Fruit fly (Drosophila melanogaster) whole organism, embryonic: Measurements from ENCODE around the gene CG43401.

Source experiments
- ATbp ChIP-seq: fragments of 200-800 bp; sonication (Bioruptor generic); optimal IDR thresholded peaks from 2 replicates; lab custom pipeline; 2017; ENCODE audit warnings: missing biosample characterization, mild to moderate bottlenecking, missing genetic modification characterization, missing genetic modification reagents
- Asciz ChIP-seq: fragments of 200-800 bp; sonication (Bioruptor generic); optimal IDR thresholded peaks from 2 replicates; lab custom pipeline; 2017; ENCODE audit warnings: missing biosample characterization, mild to moderate bottlenecking, missing genetic modification characterization, missing genetic modification reagents
- Atf6 ChIP-seq: fragments of 200-800 bp; sonication (Bioruptor generic); IDR thresholded peaks from 2 replicates; pipeline ENCODE4 v1.3.6; 2022; ENCODE audit warnings: missing biosample characterization, missing genetic modification characterization
- BEAF-32 ChIP-seq: fragments of 200-800 bp; sonication (Bioruptor generic); optimal IDR thresholded peaks from 3 replicates; lab custom pipeline; 2017; ENCODE audit warnings: missing biosample characterization, missing genetic modification characterization, mild to moderate bottlenecking, moderate library complexity, missing genetic modification reagents
- CG10274 ChIP-seq: fragments of 200-800 bp; sonication (Bioruptor generic); optimal IDR thresholded peaks from 3 replicates; lab custom pipeline; 2017; ENCODE audit warnings: missing biosample characterization, mild to moderate bottlenecking, missing genetic modification characterization
- CG10462 ChIP-seq: fragments of 200-800 bp; sonication (Bioruptor generic); optimal IDR thresholded peaks from 2 replicates; lab custom pipeline; 2016; ENCODE audit warnings: missing biosample characterization, missing genetic modification characterization
- CG10979 ChIP-seq: fragments of 200-800 bp; sonication (Bioruptor generic); optimal IDR thresholded peaks from 2 replicates; lab custom pipeline; 2018; ENCODE audit warnings: missing biosample characterization, mild to moderate bottlenecking, missing genetic modification characterization, moderate library complexity
- CG11504 ChIP-seq: fragments of 200-800 bp; sonication (Bioruptor generic); optimal IDR thresholded peaks from 3 replicates; lab custom pipeline; 2019; ENCODE audit warnings: missing biosample characterization, mild to moderate bottlenecking, missing genetic modification characterization, moderate library complexity
- CG11695 ChIP-seq: fragments of 200-800 bp; sonication (Bioruptor generic); IDR thresholded peaks from 3 replicates; pipeline ENCODE4 v1.3.6; 2022; ENCODE audit warnings: missing biosample characterization, missing genetic modification characterization
- CG12236 ChIP-seq: fragments of 200-800 bp; sonication (Bioruptor generic); optimal IDR thresholded peaks from 2 replicates; lab custom pipeline; 2016; ENCODE audit warnings: missing biosample characterization, missing genetic modification characterization
- CG13424 ChIP-seq: fragments of 200-800 bp; sonication (Bioruptor generic); optimal IDR thresholded peaks from 2 replicates; lab custom pipeline; 2019; ENCODE audit warnings: missing biosample characterization, mild to moderate bottlenecking, missing genetic modification characterization, moderate library complexity
- CG14014 ChIP-seq: fragments of 200-800 bp; sonication (Bioruptor generic); IDR thresholded peaks from 2 replicates; pipeline ENCODE4 v1.3.6; 2022; ENCODE audit warnings: missing biosample characterization, missing genetic modification characterization
- CG14667 ChIP-seq: fragments of 200-800 bp; sonication (Bioruptor generic); IDR thresholded peaks from 2 replicates; pipeline ENCODE4 v1.3.6; 2022; ENCODE audit warnings: missing biosample characterization, missing genetic modification characterization
- CG17328 ChIP-seq: fragments of 200-800 bp; sonication (Bioruptor generic); IDR thresholded peaks from 2 replicates; pipeline ENCODE4 v1.3.6; 2022; ENCODE audit warnings: missing biosample characterization, missing genetic modification characterization
- CG1832 ChIP-seq: fragments of 200-800 bp; sonication (Bioruptor generic); optimal IDR thresholded peaks from 2 replicates; lab custom pipeline; 2017; ENCODE audit warnings: missing biosample characterization, mild to moderate bottlenecking, missing genetic modification characterization, inconsistent platforms
- CG30403 ChIP-seq: fragments of 200-800 bp; sonication (Bioruptor generic); optimal IDR thresholded peaks from 3 replicates; lab custom pipeline; 2016; ENCODE audit warnings: missing biosample characterization, missing genetic modification characterization
- CG32772 ChIP-seq: fragments of 200-800 bp; sonication (Bioruptor generic); IDR thresholded peaks from 2 replicates; pipeline ENCODE4 v1.3.6; 2022; ENCODE audit warnings: missing biosample characterization, missing genetic modification characterization
- CG8765 ChIP-seq: fragments of 200-800 bp; sonication (Bioruptor generic); IDR thresholded peaks from 2 replicates; pipeline ENCODE4 v1.3.6; 2022; ENCODE audit warnings: missing biosample characterization, missing genetic modification characterization
- CG9727 ChIP-seq: fragments of 200-800 bp; sonication (Bioruptor generic); optimal IDR thresholded peaks from 3 replicates; lab custom pipeline; 2017; ENCODE audit warnings: missing biosample characterization, mild to moderate bottlenecking, missing genetic modification characterization
- CoRest ChIP-seq: fragments of 200-800 bp; sonication (Bioruptor generic); optimal IDR thresholded peaks from 3 replicates; lab custom pipeline; 2018; ENCODE audit warnings: missing biosample characterization, mild to moderate bottlenecking, missing genetic modification characterization, moderate library complexity
- Dbx ChIP-seq: fragments of 200-800 bp; sonication (Bioruptor generic); IDR thresholded peaks from 3 replicates; pipeline ENCODE4 v1.3.6; 2022; ENCODE audit warnings: missing biosample characterization, missing genetic modification characterization
- Deaf1 ChIP-seq: fragments of 200-800 bp; optimal IDR thresholded peaks from 3 replicates; lab custom pipeline; 2019; ENCODE audit warnings: missing biosample characterization, mild to moderate bottlenecking, missing genetic modification characterization, moderate library complexity
- Drgx ChIP-seq: fragments of 200-800 bp; sonication (Bioruptor generic); IDR thresholded peaks from 2 replicates; pipeline ENCODE4 v1.3.6; 2022; ENCODE audit warnings: missing biosample characterization, missing genetic modification characterization
- Elba2 ChIP-seq: fragments of 200-800 bp; sonication (Bioruptor generic); optimal IDR thresholded peaks from 3 replicates; lab custom pipeline; 2016; ENCODE audit warnings: missing biosample characterization, missing genetic modification characterization
- HLH3B ChIP-seq: fragments of 200-800 bp; sonication (Bioruptor generic); IDR thresholded peaks from 2 replicates; pipeline ENCODE4 v1.3.6; 2022; ENCODE audit warnings: missing biosample characterization, missing genetic modification characterization
- Hmx ChIP-seq: fragments of 200-800 bp; sonication (Bioruptor generic); optimal IDR thresholded peaks from 2 replicates; lab custom pipeline; 2016; ENCODE audit warnings: missing biosample characterization, missing genetic modification characterization
- MBD-R2 ChIP-seq: fragments of 200-800 bp; sonication (Bioruptor generic); IDR thresholded peaks from 2 replicates; pipeline ENCODE4 v1.3.6; 2022; ENCODE audit warnings: missing biosample characterization, missing genetic modification characterization
- Mes4 ChIP-seq: fragments of 200-800 bp; sonication (Bioruptor generic); optimal IDR thresholded peaks from 2 replicates; lab custom pipeline; 2016; ENCODE audit warnings: missing biosample characterization, missing genetic modification characterization
- NFAT ChIP-seq: fragments of 200-800 bp; sonication (Bioruptor generic); IDR thresholded peaks from 2 replicates; pipeline ENCODE4 v1.3.6; 2022; ENCODE audit warnings: missing biosample characterization, missing genetic modification characterization
- Side ChIP-seq: fragments of 200-800 bp; sonication (Bioruptor generic); optimal IDR thresholded peaks from 2 replicates; lab custom pipeline; 2016; ENCODE audit warnings: missing biosample characterization, missing genetic modification characterization
- al ChIP-seq: fragments of 200-800 bp; sonication (Bioruptor generic); IDR thresholded peaks from 2 replicates; pipeline ENCODE4 v1.3.6; 2022; ENCODE audit warnings: missing biosample characterization, missing genetic modification characterization
- disco-r ChIP-seq: fragments of 200-800 bp; sonication (Bioruptor generic); optimal IDR thresholded peaks from 2 replicates; lab custom pipeline; 2016; ENCODE audit warnings: missing biosample characterization, missing genetic modification characterization
- dmrt99B ChIP-seq: fragments of 200-800 bp; sonication (Bioruptor generic); optimal IDR thresholded peaks from 2 replicates; lab custom pipeline; 2018; ENCODE audit warnings: missing biosample characterization, mild to moderate bottlenecking, missing genetic modification characterization, moderate library complexity
- dysf ChIP-seq: fragments of 200-800 bp; sonication (Bioruptor generic); IDR thresholded peaks from 3 replicates; pipeline ENCODE4 v1.3.6; 2022; ENCODE audit warnings: missing biosample characterization, missing genetic modification characterization
- en ChIP-seq: fragments of 200-800 bp; sonication (Bioruptor generic); optimal IDR thresholded peaks from 2 replicates; lab custom pipeline; 2016; ENCODE audit warnings: missing biosample characterization, missing genetic modification characterization
- fd96Cb ChIP-seq: fragments of 200-800 bp; sonication (Bioruptor generic); optimal IDR thresholded peaks from 2 replicates; lab custom pipeline; 2018; ENCODE audit warnings: missing biosample characterization, mild to moderate bottlenecking, missing genetic modification characterization, moderate library complexity
- gsb-n ChIP-seq: fragments of 200-800 bp; sonication (Bioruptor generic); optimal IDR thresholded peaks from 3 replicates; lab custom pipeline; 2018; ENCODE audit warnings: missing biosample characterization, mild to moderate bottlenecking, missing genetic modification characterization
- ind ChIP-seq: fragments of 200-800 bp; sonication (Bioruptor generic); optimal IDR thresholded peaks from 3 replicates; lab custom pipeline; 2016; ENCODE audit warnings: missing biosample characterization, missing genetic modification characterization
- kah ChIP-seq: fragments of 200-800 bp; sonication (Bioruptor generic); optimal IDR thresholded peaks from 2 replicates; lab custom pipeline; 2018; ENCODE audit warnings: missing biosample characterization, mild to moderate bottlenecking, missing genetic modification characterization
- klu ChIP-seq: fragments of 200-800 bp; sonication (Bioruptor generic); IDR thresholded peaks from 2 replicates; pipeline ENCODE4 v1.3.6; 2022; ENCODE audit warnings: missing biosample characterization, missing genetic modification characterization
- lola ChIP-seq, 3 experiments: fragments of >200 bp in 2 of 3; fragments of 200-800 bp in 1 of 3; sonication (Bioruptor generic) in 1 of 3; optimal IDR thresholded peaks; 2 replicates each; lab custom pipeline; 2017 to 2019; ENCODE audit warnings: missing biosample characterization in 3 of 3, missing genetic modification characterization in 3 of 3, mild to moderate bottlenecking in 1 of 3, moderate library complexity in 1 of 3
- pfk ChIP-seq: fragments of 200-800 bp; sonication (Bioruptor generic); optimal IDR thresholded peaks from 2 replicates; lab custom pipeline; 2018; ENCODE audit warnings: missing biosample characterization, mild to moderate bottlenecking, missing genetic modification characterization, moderate library complexity
- phol ChIP-seq: fragments of 200-800 bp; sonication (Bioruptor generic); optimal IDR thresholded peaks from 3 replicates; lab custom pipeline; 2018; ENCODE audit warnings: missing biosample characterization, mild to moderate bottlenecking, missing genetic modification characterization, moderate library complexity
- pnt ChIP-seq: fragments of 200-800 bp; sonication (Bioruptor generic); optimal IDR thresholded peaks from 3 replicates; lab custom pipeline; 2016; ENCODE audit warnings: missing biosample characterization, missing genetic modification characterization
- pros ChIP-seq: fragments of 200-800 bp; sonication (Bioruptor generic); optimal IDR thresholded peaks from 3 replicates; lab custom pipeline; 2019; ENCODE audit warnings: missing biosample characterization, mild to moderate bottlenecking, missing genetic modification characterization, moderate library complexity
- ro ChIP-seq: fragments of 200-800 bp; sonication (Bioruptor generic); IDR thresholded peaks from 2 replicates; pipeline ENCODE4 v1.3.6; 2022; ENCODE audit warnings: missing biosample characterization, missing genetic modification characterization
- row ChIP-seq: fragments of 200-800 bp; sonication (Bioruptor generic); IDR thresholded peaks from 3 replicates; pipeline ENCODE4 v1.3.6; 2022; ENCODE audit warnings: missing biosample characterization, missing genetic modification characterization
- seq ChIP-seq: fragments of 200-800 bp; sonication (Bioruptor generic); IDR thresholded peaks from 2 replicates; pipeline ENCODE4 v1.3.6; 2022; ENCODE audit warnings: missing biosample characterization, missing genetic modification characterization
- sim ChIP-seq: fragments of 200-800 bp; sonication (Bioruptor generic); IDR thresholded peaks from 2 replicates; pipeline ENCODE4 v1.3.6; 2022; ENCODE audit warnings: missing biosample characterization, missing genetic modification characterization
- sima ChIP-seq: fragments of 200-800 bp; sonication (Bioruptor generic); optimal IDR thresholded peaks from 2 replicates; lab custom pipeline; 2016; ENCODE audit warnings: missing biosample characterization, missing genetic modification characterization
- sob ChIP-seq: fragments of 200-800 bp; sonication (Bioruptor generic); IDR thresholded peaks from 2 replicates; pipeline ENCODE4 v1.3.6; 2022; ENCODE audit warnings: missing biosample characterization, missing genetic modification characterization
- tgo ChIP-seq: fragments of 200-800 bp; sonication (Bioruptor generic); IDR thresholded peaks from 3 replicates; pipeline ENCODE4 v1.3.6; 2022; ENCODE audit warnings: missing biosample characterization, missing genetic modification characterization

The CG43401 gene

dm6 chr2L:1462136-1462535, 33.9 kb downstream of the CG43401 start (continued):
- TF ChIP-seq HLH3B (GFP tag; lab: Robert Waterston, UW) (no peak), Atf6 (GFP tag; lab: Robert Waterston, UW) (0 out of 2 replicates have a peak, but pooled peaks have one; percentile 23), CG10462 (GFP tag; lab: Kevin White, UChicago) (peak; percentile 43), CG13424 (no peak), ind (GFP tag; lab: Kevin White, UChicago) (no peak), Hmx (GFP tag; lab: Kevin White, UChicago) (no peak), Elba2 (GFP tag; lab: Kevin White, UChicago) (no peak), ro (GFP tag; lab: Robert Waterston, UW) (no peak), sima (GFP tag; lab: Kevin White, UChicago) (no peak), Mes4 (peak; percentile 34), Dbx (GFP tag; lab: Robert Waterston, UW) (no peak), CG10979 (tag; lab: Kevin White, UChicago) (peak; percentile 68), CG8765 (peak; percentile 78), pros (GFP tag; lab: Kevin White, UChicago) (peak; percentile 22), klu (GFP tag; lab: Robert Waterston, UW) (0 out of 2 replicates have a peak, but pooled peaks have one; percentile 13), MBD-R2 (no peak), fd96Cb (tag; lab: Kevin White, UChicago) (peak; percentile 40), pnt (no peak), CG11504 (tag; lab: Kevin White, UChicago) (peak; percentile 25), kah (GFP tag; lab: Kevin White, UChicago) (no peak), en (GFP tag; lab: Kevin White, UChicago) (no peak), CG17328 (peak; percentile 85), seq (no peak), row (peak; percentile 88), lola (GFP tag; optimal IDR thresholded peaks at IDR 0.05; lab: Kevin White, UChicago) (peak in 1 of 3 experiments; percentile 76), CoRest (peak; percentile 31), BEAF-32 (GFP tag; lab: Kevin White, UChicago) (peak; percentile 73), sob (GFP tag; lab: Robert Waterston, UW) (peak; percentile 27; the same call in 1 of the 2 replicates), CG12236 (peak; percentile 54), pfk (GFP tag; lab: Kevin White, UChicago) (no peak), sim (no peak), CG14667 (GFP tag; lab: Robert Waterston, UW) (peak; percentile 50; the same call in 1 of the 2 replicates), ATbp (GFP tag; lab: Kevin White, UChicago) (peak; percentile 11), al (GFP tag; lab: Robert Waterston, UW) (no peak), Asciz (GFP tag; lab: Kevin White, UChicago) (no peak), phol (tag; lab: Kevin White, UChicago) (peak; percentile 48), CG11695 (GFP tag; lab: Robert Waterston, UW) (0 out of 3 replicates have a peak, but pooled peaks have one; percentile 26), CG32772 (GFP tag; lab: Robert Waterston, UW) (peak; percentile 53), CG10274 (GFP tag; lab: Kevin White, UChicago) (no peak), tgo (peak; percentile 38; the same call in 1 of the 3 replicates), NFAT (no peak), CG14014 (GFP tag; lab: Robert Waterston, UW) (no peak), disco-r (no peak), dmrt99B (tag; lab: Kevin White, UChicago) (no peak), gsb-n (tag; lab: Kevin White, UChicago) (peak; percentile 51), CG9727 (GFP tag; lab: Kevin White, UChicago) (peak; percentile 71), CG1832 (GFP tag; lab: Kevin White, UChicago) (no peak), dysf (GFP tag; lab: Robert Waterston, UW) (0 out of 3 replicates have a peak, but pooled peaks have one; percentile 11), Drgx (GFP tag; lab: Robert Waterston, UW) (no peak), CG30403 (GFP tag; lab: Kevin White, UChicago) (peak; percentile 42), Deaf1 (tag; lab: Kevin White, UChicago) (peak; percentile 7), Side (GFP tag; lab: Kevin White, UChicago) (peak; percentile 11)
